Fruit fly (Drosophila melanogaster) whole organism, prepupa: ENCODE results near the gene CG31740.

Experiments
- CG34406 ChIP-seq: fragments of 200-800 bp; sonication (Bioruptor generic); optimal IDR thresholded peaks from 3 replicates; lab custom pipeline; 2016; ENCODE audit warnings: missing biosample characterization, missing genetic modification characterization
- CG6792 ChIP-seq: fragments of 200-800 bp; sonication (Bioruptor generic); optimal IDR thresholded peaks from 3 replicates; lab custom pipeline; 2016; ENCODE audit warnings: missing biosample characterization, missing genetic modification characterization
- Gug ChIP-seq: fragments of 200-800 bp; sonication (Bioruptor generic); IDR thresholded peaks from 2 replicates; pipeline ENCODE4 v1.3.6; 2022; ENCODE audit warnings: missing biosample characterization, missing genetic modification characterization

DNA sequence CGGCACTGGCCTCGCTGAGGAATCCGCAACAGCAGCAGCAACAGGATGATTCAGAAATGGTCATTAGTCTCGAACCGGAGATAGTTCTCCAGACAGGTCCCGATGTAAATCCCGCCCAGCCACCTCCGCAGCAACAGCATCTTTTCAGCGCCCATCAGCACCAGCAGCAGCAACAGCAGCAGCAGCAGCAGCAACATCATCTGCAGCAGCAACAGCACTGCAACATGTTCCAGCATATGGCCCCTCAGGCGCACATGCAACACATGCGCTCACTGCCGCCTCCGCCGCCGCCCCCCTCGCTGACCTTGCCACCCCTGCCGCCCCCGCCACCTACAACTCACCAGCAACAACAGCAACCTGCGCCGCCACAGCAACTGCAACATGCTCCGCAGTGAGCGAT is 35.8 kb upstream of the CG31740 start:
- TF ChIP-seq CG6792 (GFP tag; lab: Kevin White, UChicago), result no peak
- TF ChIP-seq CG34406, result no peak
- no peak for TF ChIP-seq Gug
